Fruit fly (Drosophila melanogaster): ENCODE measurements around the gene CG31157.

CG31157 gene

dm6 chr3R:13051298-13051723, 3.8 kb downstream of the CG31157 start, which contains the start of gene CG7966:
Gene CG7966, minus strand, starts transcription at chr3R:13051453.
- TF ChIP-seq CG3919 (GFP tag; optimal IDR thresholded peaks at IDR 0.05) (peak; percentile 53), CG7368 (GFP tag; optimal IDR thresholded peaks at IDR 0.05) (no peak), Gug (GFP tag; IDR thresholded peaks at IDR 0.05) (no peak), CG4318 (GFP tag; optimal IDR thresholded peaks at IDR 0.05) (no peak), CG9139 (GFP tag; optimal IDR thresholded peaks at IDR 0.05) (peak; percentile 52), Met (GFP tag; optimal IDR thresholded peaks at IDR 0.05) (no peak), CG32006 (GFP tag; optimal IDR thresholded peaks at IDR 0.05) (no peak), vri (GFP tag; optimal IDR thresholded peaks at IDR 0.05) (peak; percentile 92), dac (GFP tag; optimal IDR thresholded peaks at IDR 0.05) (no peak), acj6 (GFP tag; optimal IDR thresholded peaks at IDR 0.05) (no peak), ss (GFP tag; optimal IDR thresholded peaks at IDR 0.05) (peak in 1 of 2 experiments; percentile 47), Ets96B (tag; optimal IDR thresholded peaks at IDR 0.05) (no peak), Blimp-1 (GFP tag; optimal IDR thresholded peaks at IDR 0.05) (no peak), dsx (GFP tag; optimal IDR thresholded peaks at IDR 0.05; ENCODE audit: poor library complexity, severe bottlenecking) (peak; percentile 96), CG6808 (GFP tag; optimal IDR thresholded peaks at IDR 0.05) (no peak), OdsH (GFP tag; optimal IDR thresholded peaks at IDR 0.05) (no peak), Sox102F (GFP tag; optimal IDR thresholded peaks at IDR 0.05) (peak; percentile 67), CG6792 (GFP tag; optimal IDR thresholded peaks at IDR 0.05) (peak; percentile 32), achi (GFP tag; optimal IDR thresholded peaks at IDR 0.05) (no peak), CG6163 (GFP tag; IDR thresholded peaks at IDR 0.05) (no peak; the same call in 1 of the 3 replicates), CG6854 (GFP tag; optimal IDR thresholded peaks at IDR 0.05) (peak; percentile 81), CG11294 (GFP tag; IDR thresholded peaks at IDR 0.05) (no peak), fkh (GFP tag; optimal IDR thresholded peaks at IDR 0.05) (peak; percentile 100), Smox (GFP tag; optimal IDR thresholded peaks at IDR 0.05) (no peak), lz (GFP tag; optimal IDR thresholded peaks at IDR 0.05) (no peak), CG8319 (GFP tag; optimal IDR thresholded peaks at IDR 0.05) (no peak), CG34406 (GFP tag; optimal IDR thresholded peaks at IDR 0.05) (no peak), CG8632 (GFP tag; optimal IDR thresholded peaks at IDR 0.05) (no peak), CG10669 (GFP tag; optimal IDR thresholded peaks at IDR 0.05) (no peak), Hr38 (GFP tag; optimal IDR thresholded peaks at IDR 0.05) (no peak), net (GFP tag; optimal IDR thresholded peaks at IDR 0.05) (peak; percentile 31), CG15336 (GFP tag; IDR thresholded peaks at IDR 0.05) (peak; percentile 55; the same call in 1 of the 2 replicates), Ets21C (GFP tag; optimal IDR thresholded peaks at IDR 0.05) (no peak), pdm3 (GFP tag; optimal IDR thresholded peaks at IDR 0.05) (no peak), esn (GFP tag; optimal IDR thresholded peaks at IDR 0.05) (peak; percentile 49), salr (GFP tag; optimal IDR thresholded peaks at IDR 0.05) (no peak), Sox15 (GFP tag; optimal IDR thresholded peaks at IDR 0.05) (no peak), spab (GFP tag; optimal IDR thresholded peaks at IDR 0.05) (no peak), Hr4 (GFP tag; optimal IDR thresholded peaks at IDR 0.05) (no peak), fd85E (GFP tag; optimal IDR thresholded peaks at IDR 0.05) (no peak), fd59A (GFP tag; optimal IDR thresholded peaks at IDR 0.05) (no peak), eg (GFP tag; IDR thresholded peaks at IDR 0.05) (peak; percentile 46; the same call in 2 of the 3 replicates), cyc (GFP tag; optimal IDR thresholded peaks at IDR 0.05) (no peak), topi (GFP tag; optimal IDR thresholded peaks at IDR 0.05) (peak; percentile 13), Eip93F (GFP tag; optimal IDR thresholded peaks at IDR 0.05) (no peak), CG10631 (GFP tag; optimal IDR thresholded peaks at IDR 0.05) (no peak), CG1621 (tag; optimal IDR thresholded peaks at IDR 0.05) (peak; percentile 25), CG8119 (GFP tag; IDR thresholded peaks at IDR 0.05) (0 out of 3 replicates have a peak, but pooled peaks have one; percentile 51), svp (GFP tag) (peak; percentile 95), Eip78C (GFP tag) (peak; percentile 86), Eip75B (GFP tag; optimal IDR thresholded peaks at IDR 0.05) (peak; percentile 58), CG3032 (tag; optimal IDR thresholded peaks at IDR 0.05) (peak; percentile 23), Hr39 (GFP tag; optimal IDR thresholded peaks at IDR 0.05) (no peak)

All from whole organism, prepupa.